Worm (Caenorhabditis elegans): ENCODE measurements around the gene Y37E11AL.2.

The Y37E11AL.2 gene

DNA sequence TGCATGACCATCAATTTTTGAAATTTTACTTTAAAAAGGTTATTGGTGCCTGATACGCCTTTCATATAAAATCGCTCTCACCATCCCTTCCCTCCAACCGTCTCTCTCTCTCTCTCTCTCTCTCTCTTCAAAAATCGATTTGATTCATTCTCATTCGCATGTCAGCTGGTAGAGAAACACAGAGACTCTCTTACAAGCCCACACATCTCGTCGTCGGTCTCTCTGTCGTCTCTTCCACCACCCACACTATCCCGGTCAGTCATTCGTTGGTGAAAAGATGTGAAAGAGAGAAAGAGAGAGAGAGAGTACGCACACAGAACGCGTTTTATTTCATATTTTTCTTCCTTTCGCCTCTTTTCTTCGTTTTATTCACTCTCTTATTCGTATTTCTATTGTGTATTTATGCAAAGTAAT lies 44.1 kb downstream of the Y37E11AL.2 start (continued):
- peak; percentile 83 for TF ChIP-seq jun-1 (tag; optimal IDR thresholded peaks at IDR 0.05)
- TF ChIP-seq ceh-88 (GFP tag; IDR thresholded peaks at IDR 0.05): no peak
- TF ChIP-seq unc-130 (tag; optimal IDR thresholded peaks at IDR 0.05): no peak
- TF ChIP-seq mep-1 (tag; optimal IDR thresholded peaks at IDR 0.05): peak; percentile 82
- no peak for TF ChIP-seq pag-3 (tag; optimal IDR thresholded peaks at IDR 0.05; ENCODE audit: borderline replicate concordance, insufficient read depth)
- no peak for TF ChIP-seq vab-15 (tag; optimal IDR thresholded peaks at IDR 0.05)
- TF ChIP-seq ama-1 (optimal IDR thresholded peaks at IDR 0.05): peak; percentile 19
- peak; percentile 88 for TF ChIP-seq blmp-1 (tag; optimal IDR thresholded peaks at IDR 0.05)
- peak; percentile 68 for TF ChIP-seq dsc-1 (tag; optimal IDR thresholded peaks at IDR 0.05)
- TF ChIP-seq unc-30 (tag; optimal IDR thresholded peaks at IDR 0.05): no peak
- no peak for TF ChIP-seq mab-9 (GFP tag; IDR thresholded peaks at IDR 0.05)
- TF ChIP-seq mdl-1 (tag; optimal IDR thresholded peaks at IDR 0.05): peak in 1 of 2 experiments; percentile 81
- TF ChIP-seq zip-4 (GFP tag; optimal IDR thresholded peaks at IDR 0.05): peak; percentile 39
- TF ChIP-seq mef-2 (tag; optimal IDR thresholded peaks at IDR 0.05): peak; percentile 53
- peak; percentile 73 for TF ChIP-seq irx-1 (tag; optimal IDR thresholded peaks at IDR 0.05)

- peak in 1 of 2 experiments; percentile 42 for TF ChIP-seq lin-35 (GFP tag; optimal IDR thresholded peaks at IDR 0.05)
- TF ChIP-seq aha-1 (tag; optimal IDR thresholded peaks at IDR 0.05): no peak
Observed at ce11 chrIV:3743748-3744147, 45.4 kb downstream of the Y37E11AL.2 start, which contains the start of gene siah-1. siah-1 (plus strand) TSS chrIV:3744048.

- TF ChIP-seq rnt-1 (tag; optimal IDR thresholded peaks at IDR 0.05) (no peak), ets-5 (GFP tag; IDR thresholded peaks at IDR 0.05) (peak; percentile 86; the same call in 1 of the 2 replicates), efl-1 (optimal IDR thresholded peaks at IDR 0.05) (no peak), efl-1 (GFP tag; optimal IDR thresholded peaks at IDR 0.05 in 1 of 2) (peak in 1 of 2 experiments; percentile 72)
Observed at ce11 chrIV:3745806-3746205, 47.5 kb downstream of the Y37E11AL.2 start.
